Worm (Caenorhabditis elegans): ENCODE results near the gene pgp-5.

DNA sequence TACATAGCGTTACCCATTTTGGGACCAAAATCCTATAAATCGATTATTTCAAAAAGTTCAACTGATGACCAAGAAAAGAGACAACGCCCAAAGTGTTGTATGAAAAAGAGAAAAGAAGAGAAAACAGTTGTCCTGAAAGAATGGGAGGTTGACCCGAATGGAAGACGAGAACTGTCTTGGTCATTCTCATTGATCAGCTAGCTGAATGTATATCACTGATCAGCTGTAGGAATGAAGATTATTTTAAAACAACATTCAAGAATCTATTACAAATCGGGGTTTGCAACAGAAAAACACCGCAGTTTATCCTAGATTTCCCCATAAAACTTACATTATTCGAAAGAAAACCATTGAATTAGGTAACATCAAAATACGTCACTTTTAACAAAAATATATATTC, 31.4 kb upstream of the pgp-5 start, which contains the start of gene F47B10.5:
- TF ChIP-seq snpc-4 (tag; optimal IDR thresholded peaks at IDR 0.05) (no peak), mxl-3 (GFP tag; optimal IDR thresholded peaks at IDR 0.05) (no peak), F37D6.2 (tag; optimal IDR thresholded peaks at IDR 0.05) (no peak), hmg-1.1 (GFP tag; IDR thresholded peaks at IDR 0.05) (no peak)

Data from whole organism, L4 larva.